1 fruit fly cellular context compared by ENCODE assay signal in the genomic region with DNA sequence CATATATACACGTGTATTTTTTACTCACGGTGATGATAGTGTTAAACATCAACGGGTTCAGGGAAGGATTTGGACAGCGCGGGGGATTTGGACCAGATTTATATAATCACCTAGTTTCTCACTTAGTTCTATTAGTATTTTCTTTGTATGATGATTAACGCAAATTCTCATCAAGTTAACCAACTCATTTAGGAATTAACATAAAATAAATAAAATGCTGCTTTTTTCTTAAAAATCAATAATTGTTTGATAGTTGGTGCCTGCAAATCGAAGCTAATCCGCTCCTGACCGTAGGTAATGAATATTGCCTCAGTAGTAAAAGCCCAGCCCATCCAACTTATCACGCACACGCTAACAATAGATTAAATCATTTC.
TF ChIP-seq lines count a peak whose summit lies in the region.

No protein-coding gene starts in this region.

TF ChIP-seq in whole organism, embryonic, 481 proteins besides CTCF, POLR2A, EP300 and RAD21 (continued from another document and continues in another):
- peak; percentile 39; the same call in 1 of the 2 replicates for TF ChIP-seq Nf-YA (GFP tag; IDR thresholded peaks at IDR 0.05; lab: Robert Waterston, UW)
- TF ChIP-seq mam (GFP tag; optimal IDR thresholded peaks at IDR 0.05; lab: Kevin White, UChicago) = peak; percentile 96
- no peak for TF ChIP-seq hth (optimal IDR thresholded peaks at IDR 0.05; lab: Kevin White, UChicago)
- TF ChIP-seq NFAT (GFP tag; IDR thresholded peaks at IDR 0.05; lab: Robert Waterston, UW) = peak; percentile 65
- peak; percentile 37 for TF ChIP-seq CG8089 (GFP tag; optimal IDR thresholded peaks at IDR 0.05; lab: Kevin White, UChicago)
- TF ChIP-seq CG17568 (GFP tag; optimal IDR thresholded peaks at IDR 0.05; lab: Kevin White, UChicago) = no peak
- TF ChIP-seq crol (GFP tag; IDR thresholded peaks at IDR 0.05; lab: Robert Waterston, UW) = no peak
- peak; percentile 89 for TF ChIP-seq nmo (GFP tag; optimal IDR thresholded peaks at IDR 0.05; lab: Kevin White, UChicago)
- TF ChIP-seq dpn (GFP tag; optimal IDR thresholded peaks at IDR 0.05; lab: Kevin White, UChicago) = peak; percentile 83 to 88
- peak; percentile 94 for TF ChIP-seq Rfx (GFP tag; IDR thresholded peaks at IDR 0.05; lab: Robert Waterston, UW)
- TF ChIP-seq CG4854 (GFP tag; optimal IDR thresholded peaks at IDR 0.05; lab: Kevin White, UChicago) = peak; percentile 50
- TF ChIP-seq ase (GFP tag; IDR thresholded peaks at IDR 0.05; lab: Robert Waterston, UW) = peak; percentile 55; the same call in 2 of the 3 replicates
- peak; percentile 82 for TF ChIP-seq CG6689 (GFP tag; IDR thresholded peaks at IDR 0.05; lab: Robert Waterston, UW)
- TF ChIP-seq bab2 (GFP tag; optimal IDR thresholded peaks at IDR 0.05; lab: Kevin White, UChicago) = peak; percentile 80
- TF ChIP-seq bowl (GFP tag; IDR thresholded peaks at IDR 0.05; lab: Robert Waterston, UW) = no peak
- peak; percentile 38 for TF ChIP-seq da (GFP tag; optimal IDR thresholded peaks at IDR 0.05; lab: Kevin White, UChicago)
- TF ChIP-seq Drgx (GFP tag; IDR thresholded peaks at IDR 0.05; lab: Robert Waterston, UW) = no peak
- peak; percentile 84 for TF ChIP-seq CG17359 (tag; optimal IDR thresholded peaks at IDR 0.05; lab: Kevin White, UChicago)
- no peak for TF ChIP-seq pfk (GFP tag; optimal IDR thresholded peaks at IDR 0.05; lab: Kevin White, UChicago)
- TF ChIP-seq CG7786 (GFP tag; optimal IDR thresholded peaks at IDR 0.05; lab: Kevin White, UChicago) = peak; percentile 79
- peak; percentile 90 for TF ChIP-seq CG10543 (GFP tag; optimal IDR thresholded peaks at IDR 0.05; lab: Kevin White, UChicago)
- peak; percentile 66; the same call in 1 of the 2 replicates for TF ChIP-seq CG32767 (GFP tag; IDR thresholded peaks at IDR 0.05; lab: Robert Waterston, UW)
- TF ChIP-seq disco-r (GFP tag; optimal IDR thresholded peaks at IDR 0.05; lab: Kevin White, UChicago) = peak; percentile 68
- TF ChIP-seq tx (GFP tag; optimal IDR thresholded peaks at IDR 0.05; lab: Kevin White, UChicago) = peak; percentile 74
- no peak for TF ChIP-seq pzg (GFP tag; optimal IDR thresholded peaks at IDR 0.05; lab: Kevin White, UChicago)
- no peak for TF ChIP-seq CG14860 (GFP tag; IDR thresholded peaks at IDR 0.05; lab: Robert Waterston, UW; ENCODE audit: partially characterized antibody)
- TF ChIP-seq esg (GFP tag; conservative IDR thresholded peaks at IDR 0.05; lab: Robert Waterston, UW) = peak; percentile 90
- TF ChIP-seq Max (GFP tag; optimal IDR thresholded peaks at IDR 0.05; lab: Kevin White, UChicago) = peak; percentile 69
- TF ChIP-seq CG6854 (GFP tag; optimal IDR thresholded peaks at IDR 0.05; lab: Kevin White, UChicago) = peak; percentile 72
- no peak for TF ChIP-seq Hr39 (optimal IDR thresholded peaks at IDR 0.05; lab: Kevin White, UChicago)
- TF ChIP-seq schlank (tag; optimal IDR thresholded peaks at IDR 0.05; lab: Kevin White, UChicago) = peak; percentile 79
- peak; percentile 88 for TF ChIP-seq CG13894 (tag; optimal IDR thresholded peaks at IDR 0.05; lab: Kevin White, UChicago)
- peak; percentile 74; the same call in 3 of the 4 replicates for TF ChIP-seq Gug (GFP tag; IDR thresholded peaks at IDR 0.05; lab: Robert Waterston, UW)
- TF ChIP-seq corto (GFP tag; optimal IDR thresholded peaks at IDR 0.05; lab: Kevin White, UChicago) = no peak
- TF ChIP-seq CG42726 (GFP tag; IDR thresholded peaks at IDR 0.05; lab: Robert Waterston, UW; ENCODE audit: partially characterized antibody) = no peak
- peak in 1 of 2 experiments; percentile 5 for TF ChIP-seq crp (GFP tag; optimal IDR thresholded peaks at IDR 0.05; lab: Kevin White, UChicago)
- TF ChIP-seq CG1233 (GFP tag; optimal IDR thresholded peaks at IDR 0.05; lab: Kevin White, UChicago) = peak; percentile 82
- peak; percentile 77 for TF ChIP-seq Chrac-16 (GFP tag; optimal IDR thresholded peaks at IDR 0.05; lab: Kevin White, UChicago)
- TF ChIP-seq br (optimal IDR thresholded peaks at IDR 0.05; lab: Kevin White, UChicago) = no peak
- TF ChIP-seq CG15073 (GFP tag; optimal IDR thresholded peaks at IDR 0.05; lab: Kevin White, UChicago) = peak; percentile 15
- TF ChIP-seq sna (GFP tag; IDR thresholded peaks at IDR 0.05; lab: Robert Waterston, UW; ENCODE audit: partially characterized antibody) = no peak
- TF ChIP-seq hkb (optimal IDR thresholded peaks at IDR 0.05; lab: Kevin White, UChicago) = no peak
- TF ChIP-seq hkb (GFP tag; IDR thresholded peaks at IDR 0.05; lab: Robert Waterston, UW) = peak; percentile 71
- TF ChIP-seq CG17186 (GFP tag; optimal IDR thresholded peaks at IDR 0.05; lab: Kevin White, UChicago) = peak; percentile 5
- TF ChIP-seq CG10147 (GFP tag; optimal IDR thresholded peaks at IDR 0.05; lab: Kevin White, UChicago) = peak; percentile 84
- TF ChIP-seq Hmx (GFP tag; optimal IDR thresholded peaks at IDR 0.05; lab: Kevin White, UChicago) = peak; percentile 78
- TF ChIP-seq Six4 (GFP tag; optimal IDR thresholded peaks at IDR 0.05; lab: Kevin White, UChicago) = peak; percentile 53
- peak; percentile 65 for TF ChIP-seq nau (GFP tag; optimal IDR thresholded peaks at IDR 0.05; lab: Kevin White, UChicago)
- peak; percentile 72 for TF ChIP-seq Blimp-1 (GFP tag; optimal IDR thresholded peaks at IDR 0.05; lab: Kevin White, UChicago)
- peak; percentile 67 for TF ChIP-seq CG31441 (GFP tag; IDR thresholded peaks at IDR 0.05; lab: Robert Waterston, UW)
- TF ChIP-seq HmgD (GFP tag; optimal IDR thresholded peaks at IDR 0.05; lab: Kevin White, UChicago) = peak; percentile 49
- peak; percentile 91 for TF ChIP-seq CG11504 (tag; optimal IDR thresholded peaks at IDR 0.05; lab: Kevin White, UChicago)
- TF ChIP-seq Hmr (GFP tag; optimal IDR thresholded peaks at IDR 0.05; lab: Kevin White, UChicago) = peak; percentile 90
- TF ChIP-seq CG7556 (GFP tag; optimal IDR thresholded peaks at IDR 0.05; lab: Kevin White, UChicago) = peak; percentile 77
- peak; percentile 92 for TF ChIP-seq gem (tag; optimal IDR thresholded peaks at IDR 0.05; lab: Kevin White, UChicago)
- TF ChIP-seq klu (GFP tag; IDR thresholded peaks at IDR 0.05; lab: Robert Waterston, UW) = peak; percentile 80
- no peak for TF ChIP-seq Stat92E (GFP tag; optimal IDR thresholded peaks at IDR 0.05; lab: Kevin White, UChicago)
- TF ChIP-seq p53 (GFP tag; optimal IDR thresholded peaks at IDR 0.05; lab: Kevin White, UChicago) = peak; percentile 38
- no peak; the same call in 1 of the 2 replicates for TF ChIP-seq sim (GFP tag; IDR thresholded peaks at IDR 0.05; lab: Robert Waterston, UW)
- TF ChIP-seq CG7963 (GFP tag; IDR thresholded peaks at IDR 0.05; lab: Robert Waterston, UW; ENCODE audit: partially characterized antibody) = no peak
- no peak for TF ChIP-seq zen2 (GFP tag; IDR thresholded peaks at IDR 0.05; lab: Robert Waterston, UW; ENCODE audit: partially characterized antibody)
- peak; percentile 47 for TF ChIP-seq emc (GFP tag; optimal IDR thresholded peaks at IDR 0.05; lab: Kevin White, UChicago)
- peak; percentile 56; the same call in 2 of the 3 replicates for TF ChIP-seq CG16813 (GFP tag; IDR thresholded peaks at IDR 0.05; lab: Robert Waterston, UW; ENCODE audit: partially characterized antibody)
- TF ChIP-seq Opbp (GFP tag; IDR thresholded peaks at IDR 0.05; lab: Robert Waterston, UW; ENCODE audit: partially characterized antibody) = no peak; the same call in 2 of the 3 replicates
- no peak for TF ChIP-seq CG2116 (GFP tag; optimal IDR thresholded peaks at IDR 0.05; lab: Kevin White, UChicago)
- peak; percentile 37 for TF ChIP-seq Nf-YB (GFP tag; optimal IDR thresholded peaks at IDR 0.05; lab: Kevin White, UChicago)
- peak; percentile 71 for TF ChIP-seq CG16863 (GFP tag; optimal IDR thresholded peaks at IDR 0.05; lab: Kevin White, UChicago)
- TF ChIP-seq kay (GFP tag; optimal IDR thresholded peaks at IDR 0.05; lab: Kevin White, UChicago) = peak; percentile 75
- peak; percentile 87 for TF ChIP-seq Fer1 (GFP tag; optimal IDR thresholded peaks at IDR 0.05; lab: Kevin White, UChicago)
- TF ChIP-seq luna (GFP tag; optimal IDR thresholded peaks at IDR 0.05; lab: Kevin White, UChicago) = peak; percentile 73
- TF ChIP-seq fru (optimal IDR thresholded peaks at IDR 0.05; lab: Kevin White, UChicago) = no peak
- TF ChIP-seq CG31388 (GFP tag; optimal IDR thresholded peaks at IDR 0.05; lab: Kevin White, UChicago) = peak; percentile 58
- peak; percentile 16 for TF ChIP-seq kni (GFP tag; optimal IDR thresholded peaks at IDR 0.05; lab: Kevin White, UChicago)
- peak; percentile 38 for TF ChIP-seq CG4617 (GFP tag; optimal IDR thresholded peaks at IDR 0.05; lab: Kevin White, UChicago; ENCODE audit: borderline replicate concordance)
- TF ChIP-seq en (GFP tag; optimal IDR thresholded peaks at IDR 0.05; lab: Kevin White, UChicago) = peak; percentile 48
- TF ChIP-seq CG10431 (GFP tag; optimal IDR thresholded peaks at IDR 0.05; lab: Kevin White, UChicago) = no peak
- TF ChIP-seq Ravus (GFP tag; IDR thresholded peaks at IDR 0.05; lab: Robert Waterston, UW) = peak; percentile 77
- peak; percentile 81 for TF ChIP-seq Xrp1 (GFP tag; IDR thresholded peaks at IDR 0.05; lab: Robert Waterston, UW)
- peak; percentile 34 for TF ChIP-seq Sry-δ (GFP tag; optimal IDR thresholded peaks at IDR 0.05; lab: Kevin White, UChicago)
- TF ChIP-seq CG5180 (GFP tag; optimal IDR thresholded peaks at IDR 0.05; lab: Kevin White, UChicago) = peak; percentile 64
- peak; percentile 84 for TF ChIP-seq bcd (GFP tag; optimal IDR thresholded peaks at IDR 0.05; lab: Kevin White, UChicago)
- no peak for TF ChIP-seq pros (GFP tag; optimal IDR thresholded peaks at IDR 0.05; lab: Kevin White, UChicago)
- peak; percentile 81 for TF ChIP-seq HLH54F (GFP tag; optimal IDR thresholded peaks at IDR 0.05; lab: Kevin White, UChicago)
- no peak for TF ChIP-seq unc-4 (GFP tag; IDR thresholded peaks at IDR 0.05; lab: Robert Waterston, UW; ENCODE audit: partially characterized antibody)
- peak; percentile 95 for TF ChIP-seq CG7839 (tag; optimal IDR thresholded peaks at IDR 0.05; lab: Kevin White, UChicago)
- TF ChIP-seq ftz-f1 (GFP tag; optimal IDR thresholded peaks at IDR 0.05; lab: Kevin White, UChicago) = no peak
- no peak for TF ChIP-seq cad (GFP tag; optimal IDR thresholded peaks at IDR 0.05; lab: Kevin White, UChicago)
- no peak for TF ChIP-seq lov (optimal IDR thresholded peaks at IDR 0.05; lab: Kevin White, UChicago)
- no peak for TF ChIP-seq lov (GFP tag; IDR thresholded peaks at IDR 0.05; lab: Robert Waterston, UW)
- TF ChIP-seq caup (GFP tag; optimal IDR thresholded peaks at IDR 0.05; lab: Kevin White, UChicago; ENCODE audit: severe bottlenecking) = peak; percentile 84
- no peak for TF ChIP-seq eve (GFP tag; optimal IDR thresholded peaks at IDR 0.05; lab: Kevin White, UChicago)
- TF ChIP-seq tap (tag; optimal IDR thresholded peaks at IDR 0.05; lab: Kevin White, UChicago) = peak; percentile 78
- peak; percentile 87 for TF ChIP-seq CG11695 (GFP tag; IDR thresholded peaks at IDR 0.05; lab: Robert Waterston, UW)
- TF ChIP-seq CG1603 (tag; optimal IDR thresholded peaks at IDR 0.05; lab: Kevin White, UChicago) = peak; percentile 42
- peak; percentile 36 for TF ChIP-seq slp2 (GFP tag; optimal IDR thresholded peaks at IDR 0.05; lab: Kevin White, UChicago)
- TF ChIP-seq CG4282 (GFP tag; optimal IDR thresholded peaks at IDR 0.05; lab: Kevin White, UChicago) = peak; percentile 30
- TF ChIP-seq grau (tag; optimal IDR thresholded peaks at IDR 0.05; lab: Kevin White, UChicago) = peak; percentile 90
- TF ChIP-seq sob (GFP tag; IDR thresholded peaks at IDR 0.05; lab: Robert Waterston, UW) = peak; percentile 92
- TF ChIP-seq Dfd (GFP tag; optimal IDR thresholded peaks at IDR 0.05; lab: Kevin White, UChicago) = no peak
- TF ChIP-seq CG30020 (tag; optimal IDR thresholded peaks at IDR 0.05; lab: Kevin White, UChicago) = peak; percentile 9
- TF ChIP-seq Asciz (GFP tag; optimal IDR thresholded peaks at IDR 0.05; lab: Kevin White, UChicago) = peak; percentile 45
- peak; percentile 78 for TF ChIP-seq gsb (GFP tag; IDR thresholded peaks at IDR 0.05; lab: Robert Waterston, UW)
- TF ChIP-seq CG15696 (tag; optimal IDR thresholded peaks at IDR 0.05; lab: Kevin White, UChicago) = peak; percentile 55
- TF ChIP-seq Mes4 (GFP tag; optimal IDR thresholded peaks at IDR 0.05; lab: Kevin White, UChicago) = peak; percentile 16
- TF ChIP-seq Optix (GFP tag; IDR thresholded peaks at IDR 0.05; lab: Robert Waterston, UW) = peak; percentile 63; the same call in 2 of the 3 replicates
- no peak for TF ChIP-seq CG10565 (GFP tag; optimal IDR thresholded peaks at IDR 0.05; lab: Kevin White, UChicago)
- TF ChIP-seq Ada2b (GFP tag; IDR thresholded peaks at IDR 0.05; lab: Robert Waterston, UW) = peak; percentile 83
- TF ChIP-seq Trl (optimal IDR thresholded peaks at IDR 0.05; lab: Kevin White, UChicago) = no peak
- peak; percentile 69 for TF ChIP-seq Trl (GFP tag; optimal IDR thresholded peaks at IDR 0.05; lab: Kevin White, UChicago)
- TF ChIP-seq ind (GFP tag; optimal IDR thresholded peaks at IDR 0.05; lab: Kevin White, UChicago) = peak; percentile 85
- peak; percentile 76 for TF ChIP-seq CG1792 (GFP tag; optimal IDR thresholded peaks at IDR 0.05; lab: Kevin White, UChicago)
- peak; percentile 64 for TF ChIP-seq Camta (GFP tag; optimal IDR thresholded peaks at IDR 0.05; lab: Kevin White, UChicago)
- peak; percentile 94 for TF ChIP-seq Ptx1 (GFP tag; IDR thresholded peaks at IDR 0.05; lab: Robert Waterston, UW)
- TF ChIP-seq CG18011 (GFP tag; optimal IDR thresholded peaks at IDR 0.05; lab: Kevin White, UChicago) = peak; percentile 55
- peak; percentile 85 for TF ChIP-seq vvl (GFP tag; IDR thresholded peaks at IDR 0.05; lab: Robert Waterston, UW)
- TF ChIP-seq CG10209 (GFP tag; optimal IDR thresholded peaks at IDR 0.05; lab: Kevin White, UChicago) = peak; percentile 82
- peak; percentile 54 for TF ChIP-seq pb (GFP tag; optimal IDR thresholded peaks at IDR 0.05; lab: Kevin White, UChicago)
- TF ChIP-seq exex (tag; optimal IDR thresholded peaks at IDR 0.05; lab: Kevin White, UChicago) = peak; percentile 84
- peak; percentile 56 for TF ChIP-seq Atf3 (GFP tag; optimal IDR thresholded peaks at IDR 0.05; lab: Kevin White, UChicago)
- peak; percentile 41 for TF ChIP-seq CG1024 (GFP tag; IDR thresholded peaks at IDR 0.05; lab: Robert Waterston, UW)
- peak; percentile 82 for TF ChIP-seq CG11560 (tag; IDR thresholded peaks at IDR 0.05; lab: Robert Waterston, UW)
- TF ChIP-seq CG10366 (GFP tag; IDR thresholded peaks at IDR 0.05; lab: Robert Waterston, UW) = peak; percentile 81
- TF ChIP-seq Lhr (GFP tag; optimal IDR thresholded peaks at IDR 0.05; lab: Kevin White, UChicago) = peak; percentile 18
- peak; percentile 74 for TF ChIP-seq CG10979 (tag; optimal IDR thresholded peaks at IDR 0.05; lab: Kevin White, UChicago)
- TF ChIP-seq CG11456 (GFP tag; IDR thresholded peaks at IDR 0.05; lab: Robert Waterston, UW) = peak; percentile 85
- peak; percentile 57 for TF ChIP-seq CG18476 (GFP tag; optimal IDR thresholded peaks at IDR 0.05; lab: Kevin White, UChicago)
